Worm (Caenorhabditis elegans): ENCODE data around the gene Y45F10C.2.

Y45F10C.2 gene

DNA sequence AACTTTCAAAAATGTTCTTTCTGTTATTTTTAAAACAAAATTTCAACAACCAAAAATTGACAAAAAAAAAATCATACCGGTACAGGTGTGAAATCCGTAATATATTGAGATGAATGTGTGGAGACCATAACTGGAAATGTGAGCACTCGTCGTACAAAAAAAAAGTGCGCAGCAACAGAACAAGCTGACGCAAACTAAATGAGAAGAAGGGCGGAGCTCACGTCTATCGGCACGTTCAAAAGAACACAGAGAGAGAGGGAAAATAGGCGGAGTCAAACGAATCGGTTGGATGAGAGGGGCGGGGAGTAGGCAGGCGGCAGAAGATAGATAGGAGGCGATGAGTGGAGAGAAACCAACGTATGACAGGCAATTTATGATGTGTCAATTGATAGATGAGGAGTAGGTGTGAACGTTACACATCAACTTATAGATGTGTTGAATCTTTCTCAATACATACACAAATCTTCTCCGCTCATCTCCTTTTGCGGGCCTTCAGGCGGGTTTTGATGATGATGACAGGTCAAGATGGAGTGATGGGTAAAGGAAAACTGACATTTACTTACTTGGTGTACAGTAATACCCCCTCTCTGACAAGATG is 41.5 kb upstream of the Y45F10C.2 start, which contains the start of gene tlp-1 (continued):
- TF ChIP-seq nhr-28 (tag; optimal IDR thresholded peaks at IDR 0.05): peak; percentile 44
- TF ChIP-seq aly-2 (tag; optimal IDR thresholded peaks at IDR 0.05): no peak
- TF ChIP-seq tra-1 (GFP tag; IDR thresholded peaks at IDR 0.05): 0 out of 2 replicates have a peak, but pooled peaks have one; percentile 49
- TF ChIP-seq Y105C5A.15 (GFP tag; IDR thresholded peaks at IDR 0.05): no peak
- TF ChIP-seq mep-1 (tag; optimal IDR thresholded peaks at IDR 0.05): peak; percentile 20
- TF ChIP-seq dmd-6 (GFP tag; IDR thresholded peaks at IDR 0.05): peak; percentile 26; the same call in 1 of the 2 replicates
- TF ChIP-seq nhr-25 (tag; optimal IDR thresholded peaks at IDR 0.05; ENCODE audit: borderline replicate concordance, insufficient read depth): peak; percentile 60
- no peak for TF ChIP-seq lir-3 (tag; optimal IDR thresholded peaks at IDR 0.05)
- TF ChIP-seq hlh-30 (tag; optimal IDR thresholded peaks at IDR 0.05; ENCODE audit: insufficient read depth): peak; percentile 29
- TF ChIP-seq D1046.2 (GFP tag; IDR thresholded peaks at IDR 0.05): no peak
- TF ChIP-seq skn-1 (tag; optimal IDR thresholded peaks at IDR 0.05): no peak
- no peak for TF ChIP-seq T20F7.1 (GFP tag; optimal IDR thresholded peaks at IDR 0.05)
- no peak for TF ChIP-seq madf-9 (GFP tag; conservative IDR thresholded peaks at IDR 0.05)

DNA sequence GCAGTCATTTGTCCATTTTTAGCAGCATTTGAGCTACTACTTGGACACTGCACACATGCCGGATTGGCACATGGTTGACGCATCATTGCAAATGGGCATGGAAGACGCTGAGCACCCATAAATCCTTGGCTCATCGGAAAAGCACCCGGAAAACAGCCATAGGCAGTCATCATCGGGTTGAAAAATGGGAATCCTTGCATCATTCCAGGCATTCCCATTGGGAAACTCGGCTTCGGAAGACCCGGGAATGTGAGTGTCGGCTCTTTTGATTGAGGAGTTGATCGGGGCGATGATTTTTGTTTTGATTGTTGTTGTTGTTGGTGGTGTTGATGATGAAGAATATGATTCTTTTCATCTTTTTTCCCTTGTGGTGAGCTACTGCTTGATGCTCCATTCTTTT is 40.2 kb upstream of the Y45F10C.2 start:
- TF ChIP-seq F37D6.2 (tag; optimal IDR thresholded peaks at IDR 0.05): no peak
- peak; percentile 11 for TF ChIP-seq ama-1 (optimal IDR thresholded peaks at IDR 0.05)
- TF ChIP-seq aha-1 (tag): peak; percentile 51
- peak; percentile 11; the same call in 1 of the 2 replicates for TF ChIP-seq ceh-20 (GFP tag; IDR thresholded peaks at IDR 0.05)
- no peak for TF ChIP-seq tag-97 (GFP tag; IDR thresholded peaks at IDR 0.05)
- TF ChIP-seq unc-62 (GFP tag; optimal IDR thresholded peaks at IDR 0.05 in 1 of 2): peak in 1 of 2 experiments; percentile 96
- TF ChIP-seq unc-62 (tag; optimal IDR thresholded peaks at IDR 0.05): no peak
- peak; percentile 7 for TF ChIP-seq hlh-11 (tag; optimal IDR thresholded peaks at IDR 0.05)
- TF ChIP-seq F44E2.7 (GFP tag; IDR thresholded peaks at IDR 0.05): no peak

DNA sequence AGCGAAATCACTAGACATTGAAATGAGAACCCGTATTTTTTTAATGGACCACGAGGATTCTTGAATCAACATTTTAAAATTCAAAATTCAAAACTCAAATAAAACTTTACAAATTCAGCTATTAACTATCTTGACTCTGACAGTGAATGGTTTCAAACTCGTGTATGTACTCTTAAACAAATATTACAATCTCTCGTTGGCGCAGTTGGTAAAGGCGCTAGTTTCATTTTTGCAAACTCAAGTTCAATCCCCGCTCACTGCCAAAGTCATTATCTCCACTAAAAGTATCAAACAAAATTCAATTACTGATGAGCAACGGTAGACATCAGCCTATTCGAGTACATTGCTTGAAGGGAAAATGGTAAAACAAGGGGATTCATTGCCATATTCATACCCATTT is 39.0 kb upstream of the Y45F10C.2 start:
- TF ChIP-seq D1046.2 (GFP tag; IDR thresholded peaks at IDR 0.05) (no peak), zag-1 (tag; optimal IDR thresholded peaks at IDR 0.05) (no peak), snpc-4 (tag; optimal IDR thresholded peaks at IDR 0.05) (no peak), dpl-1 (GFP tag; optimal IDR thresholded peaks at IDR 0.05) (no peak), daf-8 (GFP tag; IDR thresholded peaks at IDR 0.05) (no peak), lim-7 (GFP tag; IDR thresholded peaks at IDR 0.05) (peak; percentile 86), ztf-7 (tag; optimal IDR thresholded peaks at IDR 0.05) (peak; percentile 54), Y105C5A.15 (GFP tag; IDR thresholded peaks at IDR 0.05) (no peak), F44E2.7 (GFP tag; IDR thresholded peaks at IDR 0.05) (0 out of 2 replicates have a peak, but pooled peaks have one; percentile 58), madf-9 (GFP tag; conservative IDR thresholded peaks at IDR 0.05) (0 out of 2 replicates have a peak, but pooled peaks have one; percentile 49), vab-7 (GFP tag; IDR thresholded peaks at IDR 0.05) (peak; percentile 63; the same call in 1 of the 2 replicates), spr-3 (GFP tag; optimal IDR thresholded peaks at IDR 0.05) (no peak), Y48G9A.11 (GFP tag; IDR thresholded peaks at IDR 0.05) (0 out of 2 replicates have a peak, but pooled peaks have one; percentile 55), pha-4 (GFP tag; IDR thresholded peaks at IDR 0.05) (peak; percentile 58; the same call in 1 of the 2 replicates), pha-4 (tag; optimal IDR thresholded peaks at IDR 0.05) (no peak), hlh-30 (tag; optimal IDR thresholded peaks at IDR 0.05; ENCODE audit: insufficient read depth) (no peak), lin-38 (GFP tag; IDR thresholded peaks at IDR 0.05) (peak; percentile 58), daf-12 (tag; optimal IDR thresholded peaks at IDR 0.05) (no peak), zip-11 (GFP tag; IDR thresholded peaks at IDR 0.05) (no peak), zfp-2 (tag; optimal IDR thresholded peaks at IDR 0.05) (no peak), dmd-8 (GFP tag; IDR thresholded peaks at IDR 0.05) (peak; percentile 74; the same call in 1 of the 2 replicates), mep-1 (tag; optimal IDR thresholded peaks at IDR 0.05) (no peak), tag-97 (GFP tag; IDR thresholded peaks at IDR 0.05) (no peak), unc-130 (GFP tag; optimal IDR thresholded peaks at IDR 0.05) (no peak), ZK337.2 (GFP tag; IDR thresholded peaks at IDR 0.05) (no peak), nhr-28 (tag; optimal IDR thresholded peaks at IDR 0.05) (no peak), dve-1 (tag; optimal IDR thresholded peaks at IDR 0.05; ENCODE audit: insufficient read depth) (no peak), daf-19 (GFP tag; conservative IDR thresholded peaks at IDR 0.05) (no peak), fkh-10 (GFP tag; optimal IDR thresholded peaks at IDR 0.05) (no peak), ces-1 (GFP tag; optimal IDR thresholded peaks at IDR 0.05) (no peak), nhr-111 (GFP tag; optimal IDR thresholded peaks at IDR 0.05) (no peak), zip-2 (tag; optimal IDR thresholded peaks at IDR 0.05) (no peak), hif-1 (tag; optimal IDR thresholded peaks at IDR 0.05) (no peak)
